Fruit fly (Drosophila melanogaster) whole organism, embryonic: Measurements from ENCODE around the gene Ugt316A1.
A peak's percentile ranks its signal among the peaks of the same experiment; 100 is the strongest.

Experiments used
- C15 ChIP-seq: fragments of 200-800 bp; sonication (Bioruptor generic); IDR thresholded peaks from 3 replicates; pipeline ENCODE4 v1.3.6; 2022; ENCODE audit warnings: missing biosample characterization, missing genetic modification characterization
- CG10979 ChIP-seq: fragments of 200-800 bp; sonication (Bioruptor generic); optimal IDR thresholded peaks from 2 replicates; lab custom pipeline; 2018; ENCODE audit warnings: missing biosample characterization, mild to moderate bottlenecking, missing genetic modification characterization, moderate library complexity
- CG11695 ChIP-seq: fragments of 200-800 bp; sonication (Bioruptor generic); IDR thresholded peaks from 3 replicates; pipeline ENCODE4 v1.3.6; 2022; ENCODE audit warnings: missing biosample characterization, missing genetic modification characterization
- CG12744 ChIP-seq: fragments of 200-800 bp; sonication (Bioruptor generic); optimal IDR thresholded peaks from 2 replicates; lab custom pipeline; 2016; ENCODE audit warnings: missing biosample characterization, missing genetic modification characterization
- CG13894 ChIP-seq: fragments of 200-800 bp; sonication (Bioruptor generic); optimal IDR thresholded peaks from 3 replicates; lab custom pipeline; 2018; ENCODE audit warnings: missing biosample characterization, mild to moderate bottlenecking, missing genetic modification characterization, moderate library complexity
- CG14965 ChIP-seq: fragments of 200-800 bp; sonication (Bioruptor generic); optimal IDR thresholded peaks from 2 replicates; lab custom pipeline; 2016; ENCODE audit warnings: missing biosample characterization, missing genetic modification characterization, borderline replicate concordance
- CG16813 ChIP-seq: fragments of 200-800 bp; sonication (Bioruptor generic); IDR thresholded peaks from 3 replicates; pipeline ENCODE4 v1.3.6; 2022; ENCODE audit warnings: missing biosample characterization, missing genetic modification characterization; ENCODE audit not compliant: partially characterized antibody
- CG17359 ChIP-seq: fragments of 200-800 bp; sonication (Bioruptor generic); optimal IDR thresholded peaks from 3 replicates; lab custom pipeline; 2018; ENCODE audit warnings: missing biosample characterization, mild to moderate bottlenecking, missing genetic modification characterization, moderate library complexity
- CG17912 ChIP-seq: fragments of 200-800 bp; sonication (Bioruptor generic); optimal IDR thresholded peaks from 2 replicates; lab custom pipeline; 2018; ENCODE audit warnings: missing biosample characterization, mild to moderate bottlenecking, missing genetic modification characterization
- CG18011 ChIP-seq: fragments of 200-800 bp; sonication (Bioruptor generic); optimal IDR thresholded peaks from 2 replicates; lab custom pipeline; 2017; ENCODE audit warnings: missing biosample characterization, missing genetic modification characterization, mild to moderate bottlenecking, moderate library complexity, missing genotype
- CG18619 ChIP-seq: fragments of 200-800 bp; sonication (Bioruptor generic); optimal IDR thresholded peaks from 3 replicates; lab custom pipeline; 2017; ENCODE audit warnings: missing biosample characterization, mild to moderate bottlenecking, missing genetic modification characterization
- CG2199 ChIP-seq: fragments of 200-800 bp; sonication (Bioruptor generic); IDR thresholded peaks from 3 replicates; pipeline ENCODE4 v1.3.6; 2022; ENCODE audit warnings: missing biosample characterization, missing genetic modification characterization
- CG2712 ChIP-seq: fragments of 200-800 bp; optimal IDR thresholded peaks from 3 replicates; lab custom pipeline; 2019; ENCODE audit warnings: missing biosample characterization, mild to moderate bottlenecking, missing genetic modification characterization, moderate library complexity
- CG3407 ChIP-seq: fragments of 200-800 bp; sonication (Bioruptor generic); optimal IDR thresholded peaks from 2 replicates; lab custom pipeline; 2018; ENCODE audit warnings: missing biosample characterization, mild to moderate bottlenecking, missing genetic modification characterization
- CG3995 ChIP-seq: fragments of 200-800 bp; sonication (Bioruptor generic); optimal IDR thresholded peaks from 3 replicates; lab custom pipeline; 2016; ENCODE audit warnings: missing biosample characterization, missing genetic modification characterization
- CG4424 ChIP-seq: fragments of 200-800 bp; sonication (Bioruptor generic); optimal IDR thresholded peaks from 3 replicates; lab custom pipeline; 2016; ENCODE audit warnings: missing biosample characterization, missing genetic modification characterization
- CG6765 ChIP-seq: fragments of 200-800 bp; sonication (Bioruptor generic); optimal IDR thresholded peaks from 3 replicates; lab custom pipeline; 2017; ENCODE audit warnings: missing biosample characterization, mild to moderate bottlenecking, missing genetic modification characterization
- CG6854 ChIP-seq: fragments of 200-800 bp; sonication (Bioruptor generic); optimal IDR thresholded peaks from 3 replicates; lab custom pipeline; 2017; ENCODE audit warnings: missing biosample characterization, mild to moderate bottlenecking, missing genetic modification characterization
- CG7357 ChIP-seq: fragments of 200-800 bp; sonication (Bioruptor generic); IDR thresholded peaks from 3 replicates; pipeline ENCODE4 v1.3.6; 2022; ENCODE audit warnings: missing biosample characterization, missing genetic modification characterization
- CG7928 ChIP-seq: fragments of 200-800 bp; sonication (Bioruptor generic); optimal IDR thresholded peaks from 2 replicates; lab custom pipeline; 2017; ENCODE audit warnings: missing biosample characterization, mild to moderate bottlenecking, missing genetic modification characterization
- CG9609 ChIP-seq: fragments of 200-800 bp; sonication (Bioruptor generic); optimal IDR thresholded peaks from 3 replicates; lab custom pipeline; 2016; ENCODE audit warnings: missing biosample characterization, missing genetic modification characterization
- CG9727 ChIP-seq: fragments of 200-800 bp; sonication (Bioruptor generic); optimal IDR thresholded peaks from 3 replicates; lab custom pipeline; 2017; ENCODE audit warnings: missing biosample characterization, mild to moderate bottlenecking, missing genetic modification characterization
- Dll ChIP-seq: fragments of 200-800 bp; sonication (Bioruptor generic); IDR thresholded peaks from 4 replicates; pipeline ENCODE4 v1.3.6; 2022; ENCODE audit warnings: missing biosample characterization, missing genetic modification characterization; ENCODE audit not compliant: partially characterized antibody
- Ets65A ChIP-seq: fragments of 200-800 bp; sonication (Bioruptor generic); peaks from one replicate; lab custom pipeline; 2016; ENCODE audit warnings: missing biosample characterization, missing genetic modification characterization
- Fer1 ChIP-seq: fragments of 200-800 bp; sonication (Bioruptor generic); optimal IDR thresholded peaks from 2 replicates; lab custom pipeline; 2017; ENCODE audit warnings: missing biosample characterization, mild to moderate bottlenecking, missing genetic modification characterization
- HLHmδ ChIP-seq: fragments of 200-800 bp; sonication (Bioruptor generic); optimal IDR thresholded peaks from 2 replicates; lab custom pipeline; 2018; ENCODE audit warnings: missing biosample characterization, mild to moderate bottlenecking, missing genetic modification characterization, moderate library complexity
- NFAT ChIP-seq: fragments of 200-800 bp; sonication (Bioruptor generic); IDR thresholded peaks from 2 replicates; pipeline ENCODE4 v1.3.6; 2022; ENCODE audit warnings: missing biosample characterization, missing genetic modification characterization
- Nf-YA ChIP-seq: fragments of 200-800 bp; sonication (Bioruptor generic); IDR thresholded peaks from 2 replicates; pipeline ENCODE4 v1.3.6; 2022; ENCODE audit warnings: missing biosample characterization, missing genetic modification characterization
- Oli ChIP-seq: fragments of 200-800 bp; sonication (Bioruptor generic); optimal IDR thresholded peaks from 2 replicates; lab custom pipeline; 2018; ENCODE audit warnings: missing biosample characterization, mild to moderate bottlenecking, missing genetic modification characterization, moderate library complexity
- Opbp ChIP-seq: fragments of 200-800 bp; sonication (Bioruptor generic); IDR thresholded peaks from 3 replicates; pipeline ENCODE4 v1.3.6; 2022; ENCODE audit warnings: missing biosample characterization, missing genetic modification characterization; ENCODE audit not compliant: partially characterized antibody
- Rfx ChIP-seq: fragments of 200-800 bp; sonication (Bioruptor generic); IDR thresholded peaks from 2 replicates; pipeline ENCODE4 v1.3.6; 2022; ENCODE audit warnings: missing biosample characterization, missing genetic modification characterization
- Usf ChIP-seq: fragments of 200-800 bp; sonication (Bioruptor generic); optimal IDR thresholded peaks from 2 replicates; lab custom pipeline; 2017; ENCODE audit warnings: missing genotype, missing biosample characterization, missing genetic modification characterization
- YL-1 ChIP-seq: fragments of 200-800 bp; sonication (Bioruptor generic); optimal IDR thresholded peaks from 3 replicates; lab custom pipeline; 2017; ENCODE audit warnings: missing biosample characterization, mild to moderate bottlenecking, missing genetic modification characterization
- ase ChIP-seq: fragments of 200-800 bp; sonication (Bioruptor generic); IDR thresholded peaks from 3 replicates; pipeline ENCODE4 v1.3.6; 2022; ENCODE audit warnings: missing biosample characterization, missing genetic modification characterization
- br ChIP-seq: fragments of >200 bp; optimal IDR thresholded peaks from 2 replicates; lab custom pipeline; 2017
- en ChIP-seq: fragments of 200-800 bp; sonication (Bioruptor generic); optimal IDR thresholded peaks from 2 replicates; lab custom pipeline; 2016; ENCODE audit warnings: missing biosample characterization, missing genetic modification characterization
- h ChIP-seq: fragments of >200 bp; optimal IDR thresholded peaks from 2 replicates; lab custom pipeline; 2017
- ken ChIP-seq: fragments of 200-800 bp; sonication (Bioruptor generic); IDR thresholded peaks from 3 replicates; pipeline ENCODE4 v1.3.6; 2022; ENCODE audit warnings: missing biosample characterization, missing genetic modification characterization
- lola ChIP-seq, 3 experiments: fragments of >200 bp in 2 of 3; fragments of 200-800 bp in 1 of 3; sonication (Bioruptor generic) in 1 of 3; optimal IDR thresholded peaks; 2 replicates each; lab custom pipeline; 2017 to 2019; ENCODE audit warnings: missing biosample characterization in 3 of 3, missing genetic modification characterization in 3 of 3, mild to moderate bottlenecking in 1 of 3, moderate library complexity in 1 of 3
- pho ChIP-seq: fragments of 200-800 bp; sonication (Bioruptor generic); optimal IDR thresholded peaks from 2 replicates; lab custom pipeline; 2016; ENCODE audit warnings: missing biosample characterization, missing genetic modification characterization
- rib ChIP-seq: fragments of 200-800 bp; sonication (Bioruptor generic); IDR thresholded peaks from 2 replicates; pipeline ENCODE4 v1.3.6; 2022; ENCODE audit warnings: missing biosample characterization, missing genetic modification characterization
- sim ChIP-seq: fragments of 200-800 bp; sonication (Bioruptor generic); IDR thresholded peaks from 2 replicates; pipeline ENCODE4 v1.3.6; 2022; ENCODE audit warnings: missing biosample characterization, missing genetic modification characterization
- slp2 ChIP-seq: fragments of 200-800 bp; sonication (Bioruptor generic); optimal IDR thresholded peaks from 2 replicates; lab custom pipeline; 2016; ENCODE audit warnings: missing biosample characterization, missing genetic modification characterization
- sna ChIP-seq: fragments of 200-800 bp; sonication (Bioruptor generic); IDR thresholded peaks from 2 replicates; pipeline ENCODE4 v1.3.6; 2022; ENCODE audit warnings: missing biosample characterization, missing genetic modification characterization; ENCODE audit not compliant: partially characterized antibody
- twi ChIP-seq: fragments of 200-800 bp; optimal IDR thresholded peaks from 2 replicates; lab custom pipeline; 2019; ENCODE audit warnings: missing biosample characterization, mild to moderate bottlenecking, missing genetic modification characterization, moderate library complexity
- unc-4 ChIP-seq: fragments of 200-800 bp; sonication (Bioruptor generic); IDR thresholded peaks from 2 replicates; pipeline ENCODE4 v1.3.6; 2022; ENCODE audit warnings: missing biosample characterization, missing genetic modification characterization; ENCODE audit not compliant: partially characterized antibody

Gene Ugt316A1

DNA sequence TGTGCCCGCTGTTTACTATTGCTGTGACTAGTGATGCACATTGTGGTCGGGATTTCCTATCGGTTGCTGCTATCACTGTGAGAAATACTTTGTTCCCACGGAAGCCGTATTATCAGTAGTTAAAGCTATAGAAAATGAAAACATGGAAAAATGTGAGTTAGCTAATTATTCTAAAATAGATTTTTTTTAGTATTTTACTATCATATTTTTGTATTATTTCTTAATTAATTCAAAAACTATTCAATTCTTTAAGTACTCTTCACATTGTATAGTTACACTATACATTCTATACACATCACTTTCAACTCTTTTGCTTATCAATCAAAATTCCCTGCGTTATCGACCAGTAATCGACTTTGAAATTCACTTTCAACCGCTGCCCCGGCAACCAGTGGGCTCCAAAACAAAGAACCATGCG is 35.1 kb upstream of the Ugt316A1 start, which contains the start of the genes Naxd and CG14079 (continued):
- TF ChIP-seq HLHmδ (GFP tag; lab: Kevin White, UChicago) = no peak
- no peak for TF ChIP-seq CG17912 (GFP tag; lab: Kevin White, UChicago)
- TF ChIP-seq CG9609 (GFP tag; lab: Kevin White, UChicago) = peak; percentile 21
- peak; percentile 40 for TF ChIP-seq CG18619 (GFP tag; lab: Kevin White, UChicago)
- TF ChIP-seq CG18011 = peak; percentile 28
- no peak for TF ChIP-seq CG16813 (GFP tag; lab: Robert Waterston, UW)
- peak; percentile 62; the same call in 1 of the 2 replicates for TF ChIP-seq Rfx
- TF ChIP-seq CG12744 (GFP tag; lab: Kevin White, UChicago) = no peak
- no peak for TF ChIP-seq C15 (GFP tag; lab: Robert Waterston, UW)
- peak; percentile 35 for TF ChIP-seq Fer1 (GFP tag; lab: Kevin White, UChicago)
- peak; percentile 57 for TF ChIP-seq CG10979 (tag; lab: Kevin White, UChicago)
- TF ChIP-seq CG2712 (tag; lab: Kevin White, UChicago) = peak; percentile 73
- peak; percentile 62 for TF ChIP-seq Oli (tag; lab: Kevin White, UChicago)
- no peak for TF ChIP-seq Opbp (GFP tag; lab: Robert Waterston, UW)
- peak; percentile 33 for TF ChIP-seq twi (tag; lab: Kevin White, UChicago)
- TF ChIP-seq lola (GFP tag; optimal IDR thresholded peaks at IDR 0.05; lab: Kevin White, UChicago) = peak in 1 of 3 experiments; percentile 58
- no peak for TF ChIP-seq sna (GFP tag; lab: Robert Waterston, UW)
- TF ChIP-seq en (GFP tag; lab: Kevin White, UChicago) = no peak
- TF ChIP-seq CG6765 = no peak
- peak; percentile 75 for TF ChIP-seq CG7357 (GFP tag; lab: Robert Waterston, UW)
- TF ChIP-seq Ets65A (GFP tag; lab: Kevin White, UChicago) = peak; percentile 90
- TF ChIP-seq pho (GFP tag; lab: Kevin White, UChicago) = no peak
- TF ChIP-seq sim (GFP tag; lab: Robert Waterston, UW) = no peak
- no peak for TF ChIP-seq CG6854 (GFP tag; lab: Kevin White, UChicago)
- TF ChIP-seq CG11695 (GFP tag; lab: Robert Waterston, UW) = peak; percentile 49; the same call in 1 of the 3 replicates
- peak; percentile 62 for TF ChIP-seq CG9727
- TF ChIP-seq CG3407 (GFP tag; lab: Kevin White, UChicago) = peak; percentile 41
- no peak for TF ChIP-seq unc-4 (GFP tag; lab: Robert Waterston, UW)
- TF ChIP-seq CG2199 = no peak
- TF ChIP-seq Dll (GFP tag; lab: Robert Waterston, UW) = peak; percentile 39; the same call in 1 of the 4 replicates
- no peak; the same call in 1 of the 2 replicates for TF ChIP-seq Nf-YA
- TF ChIP-seq CG17359 = peak; percentile 50
- TF ChIP-seq br (lab: Kevin White, UChicago) = no peak
- TF ChIP-seq rib = 0 out of 2 replicates have a peak, but pooled peaks have one; percentile 26
- TF ChIP-seq ken = peak; percentile 76
- TF ChIP-seq CG4424 (GFP tag; lab: Kevin White, UChicago) = peak; percentile 38
- peak; percentile 70 for TF ChIP-seq ase (GFP tag; lab: Robert Waterston, UW)
- no peak for TF ChIP-seq slp2 (GFP tag; lab: Kevin White, UChicago)
- TF ChIP-seq YL-1 (GFP tag; lab: Kevin White, UChicago) = no peak
- TF ChIP-seq CG7928 (GFP tag; lab: Kevin White, UChicago) = peak; percentile 0
- peak; percentile 37 for TF ChIP-seq Usf (GFP tag; lab: Kevin White, UChicago)
- peak; percentile 83 for TF ChIP-seq CG3995
- no peak for TF ChIP-seq CG14965 (GFP tag; lab: Kevin White, UChicago)
- TF ChIP-seq h (lab: Kevin White, UChicago) = no peak
- no peak for TF ChIP-seq CG13894 (tag; lab: Kevin White, UChicago)
- TF ChIP-seq NFAT (GFP tag; lab: Robert Waterston, UW) = 0 out of 2 replicates have a peak, but pooled peaks have one; percentile 37
